Worm (Caenorhabditis elegans) whole organism, young adult: ENCODE results near the gene srx-85.

Experiments
- C06A6.2 ChIP-seq: fragments of 200-800 bp; sonication (Bioruptor generic); conservative IDR thresholded peaks from 2 replicates; pipeline ENCODE4 v1.3.6; 2022; ENCODE audit warnings: missing genetic modification characterization, missing compliant biosample characterization
- ama-1 ChIP-seq, 3 experiments: fragments of 150-350 bp in 1 of 3; sonication (generic microtip) in 2 of 3; optimal IDR thresholded peaks; 2 replicates each; lab custom pipeline; 2014 to 2018; ENCODE audit warnings: missing biosample characterization in 2 of 3, missing genetic modification characterization in 2 of 3, missing genetic modification reagents in 2 of 3

DNA sequence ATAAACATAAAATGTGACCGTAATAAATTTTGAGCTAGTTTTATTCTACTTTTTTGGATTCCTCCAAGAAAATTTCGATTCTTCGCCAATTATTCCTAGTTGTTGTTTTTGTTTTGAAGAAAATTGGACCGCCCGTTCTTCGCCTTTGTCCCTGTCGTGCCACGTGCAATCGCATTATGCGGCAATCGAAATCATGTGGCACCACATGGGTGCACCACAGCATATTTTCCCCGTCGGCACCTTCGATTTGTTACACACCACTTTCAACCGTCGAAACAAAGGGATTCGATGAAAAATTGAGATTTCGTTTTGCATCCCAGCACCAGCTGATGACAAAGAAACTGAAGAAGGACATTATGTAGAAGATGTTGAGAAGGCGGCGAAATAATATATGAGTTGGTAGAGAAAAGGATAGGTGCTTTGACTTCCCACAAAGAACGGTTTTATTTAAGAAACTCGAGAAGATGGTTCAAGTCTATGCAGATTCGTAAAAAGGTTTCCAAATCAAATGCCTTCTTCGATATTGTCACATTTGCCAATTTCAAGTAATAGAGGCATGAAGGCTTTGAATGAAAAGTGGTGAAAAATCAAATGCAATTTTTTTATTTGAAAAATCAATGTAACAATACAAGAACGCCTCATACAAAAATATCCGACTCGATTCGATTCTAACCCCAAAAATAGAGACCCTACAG is 23.7 kb upstream of the srx-85 start:
- TF ChIP-seq ama-1 (optimal IDR thresholded peaks at IDR 0.05; lab: Kevin White, UChicago) (no peak), ama-1 (GFP tag; optimal IDR thresholded peaks at IDR 0.05; lab: Kevin White, UChicago) (no peak), C06A6.2 (GFP tag; lab: Robert Waterston, UW) (no peak)
